Worm (Caenorhabditis elegans) whole organism, L4 larva: ENCODE measurements around the gene K10B3.1.

ENCODE experiments used
- F10B5.3 ChIP-seq: sonication (generic microtip); optimal IDR thresholded peaks from 2 replicates; lab custom pipeline; 2016; ENCODE audit warnings: mild to moderate bottlenecking, missing genetic modification characterization, missing compliant biosample characterization
- F37D6.2 ChIP-seq: sonication (generic microtip); optimal IDR thresholded peaks from 2 replicates; lab custom pipeline; 2016; ENCODE audit warnings: mild to moderate bottlenecking, missing genetic modification characterization, missing compliant biosample characterization
- T26A8.4 ChIP-seq: fragments of 200-800 bp; sonication (Bioruptor generic); IDR thresholded peaks from 2 replicates; pipeline ENCODE4 v1.3.6; 2022; ENCODE audit warnings: missing genetic modification characterization, missing compliant biosample characterization
- Y105C5A.15 ChIP-seq: fragments of 200-800 bp; sonication (Bioruptor generic); IDR thresholded peaks from 2 replicates; pipeline ENCODE4 v1.3.6; 2022; ENCODE audit warnings: missing genetic modification characterization, missing compliant biosample characterization
- Y5F2A.4 ChIP-seq: fragments of 200-800 bp; sonication (Bioruptor generic); optimal IDR thresholded peaks from 2 replicates; lab custom pipeline; 2018; ENCODE audit warnings: mild to moderate bottlenecking, missing genetic modification characterization, missing compliant biosample characterization
- ZK337.2 ChIP-seq: fragments of 200-800 bp; sonication (Bioruptor generic); IDR thresholded peaks from 2 replicates; pipeline ENCODE4 v1.3.6; 2022; ENCODE audit warnings: missing genetic modification reagents, missing genetic modification characterization, missing compliant biosample characterization
- aha-1 ChIP-seq: fragments of 150-350 bp; peaks from one replicate; lab custom pipeline; 2014; ENCODE audit warnings: missing biosample characterization, missing genetic modification characterization
- ama-1 ChIP-seq: fragments of 150-350 bp; optimal IDR thresholded peaks from 2 replicates; lab custom pipeline; 2014; ENCODE audit warnings: inconsistent platforms, mixed read lengths
- arid-1 ChIP-seq: fragments of 200-800 bp; sonication (Bioruptor generic); conservative IDR thresholded peaks from 2 replicates; pipeline ENCODE4 v1.3.6; 2022; ENCODE audit warnings: missing genetic modification reagents, missing genetic modification characterization, missing compliant biosample characterization
- ceh-20 ChIP-seq: fragments of 200-800 bp; sonication (Bioruptor generic); IDR thresholded peaks from 2 replicates; pipeline ENCODE4 v1.3.6; 2022; ENCODE audit warnings: missing genetic modification reagents, missing genetic modification characterization, missing compliant biosample characterization
- ceh-82 ChIP-seq: sonication (generic microtip); optimal IDR thresholded peaks from 2 replicates; lab custom pipeline; 2017; ENCODE audit warnings: missing biosample characterization, missing genetic modification characterization
- ctbp-1 ChIP-seq: fragments of 200-800 bp; sonication (Bioruptor generic); IDR thresholded peaks from 2 replicates; pipeline ENCODE4 v1.3.6; 2022; ENCODE audit warnings: missing genetic modification reagents, missing genetic modification characterization, missing compliant biosample characterization
- daf-16 ChIP-seq, 3 experiments: sonication (generic microtip); optimal IDR thresholded peaks; 2 replicates each; lab custom pipeline; 2016 to 2017; ENCODE audit warnings: missing genetic modification characterization in 3 of 3, missing genetic modification reagents in 3 of 3, mild to moderate bottlenecking in 2 of 3, missing compliant biosample characterization in 2 of 3, missing biosample characterization in 1 of 3, moderate library complexity in 1 of 3
- daf-19 ChIP-seq: fragments of 200-800 bp; sonication (Bioruptor generic); conservative IDR thresholded peaks from 2 replicates; pipeline ENCODE4 v1.3.6; 2022; ENCODE audit warnings: missing genetic modification characterization, missing compliant biosample characterization
- daf-8 ChIP-seq: fragments of 200-800 bp; sonication (Bioruptor generic); IDR thresholded peaks from 2 replicates; pipeline ENCODE4 v1.3.6; 2022; ENCODE audit warnings: missing genetic modification characterization, missing compliant biosample characterization
- dmd-6 ChIP-seq: fragments of 200-800 bp; sonication (Bioruptor generic); IDR thresholded peaks from 2 replicates; pipeline ENCODE4 v1.3.6; 2022; ENCODE audit warnings: missing genetic modification reagents, missing genetic modification characterization, missing compliant biosample characterization
- dmd-9 ChIP-seq: fragments of 200-800 bp; sonication (Bioruptor generic); IDR thresholded peaks from 2 replicates; pipeline ENCODE4 v1.3.6; 2022; ENCODE audit warnings: missing genetic modification reagents, missing genetic modification characterization, missing compliant biosample characterization
- dpl-1 ChIP-seq: fragments of 150-350 bp; optimal IDR thresholded peaks from 2 replicates; lab custom pipeline; 2014; ENCODE audit warnings: missing biosample characterization, missing genetic modification reagents, missing genetic modification characterization
- duxl-1 ChIP-seq: sonication (generic microtip); optimal IDR thresholded peaks from 2 replicates; lab custom pipeline; 2016; ENCODE audit warnings: mild to moderate bottlenecking, missing genetic modification characterization, moderate library complexity, missing compliant biosample characterization; ENCODE audit not compliant: poor library complexity
- fkh-10 ChIP-seq: fragments of 150-350 bp; optimal IDR thresholded peaks from 2 replicates; lab custom pipeline; 2014; ENCODE audit warnings: missing biosample characterization, missing genetic modification reagents, missing genetic modification characterization
- hif-1 ChIP-seq, 2 experiments: sonication (generic microtip); optimal IDR thresholded peaks; 2 replicates each; lab custom pipeline; 2016 to 2017; ENCODE audit warnings: missing compliant biosample characterization in 2 of 2, missing genetic modification characterization in 2 of 2, missing genetic modification reagents in 2 of 2, missing genotype in 2 of 2, mild to moderate bottlenecking in 1 of 2
- hlh-11 ChIP-seq: fragments of 200-800 bp; sonication (Bioruptor generic); optimal IDR thresholded peaks from 2 replicates; lab custom pipeline; 2018; ENCODE audit warnings: mild to moderate bottlenecking, missing genetic modification characterization, missing compliant biosample characterization
- lin-1 ChIP-seq: fragments of 200-800 bp; sonication (Bioruptor generic); IDR thresholded peaks from 2 replicates; pipeline ENCODE4 v1.3.6; 2022; ENCODE audit warnings: missing genetic modification reagents, missing genetic modification characterization, missing compliant biosample characterization
- lin-13 ChIP-seq: fragments of 150-350 bp; optimal IDR thresholded peaks from 2 replicates; lab custom pipeline; 2014; ENCODE audit warnings: missing biosample characterization, missing genetic modification reagents, missing genetic modification characterization
- lin-15B ChIP-seq: fragments of 150-350 bp; sonication (generic microtip); optimal IDR thresholded peaks from 3 replicates; lab custom pipeline; 2014; ENCODE audit warnings: missing biosample characterization, missing genetic modification characterization
- lin-29 ChIP-seq: fragments of 200-800 bp; sonication (Bioruptor generic); IDR thresholded peaks from 2 replicates; pipeline ENCODE4 v1.3.6; 2022; ENCODE audit warnings: missing genetic modification reagents, missing genetic modification characterization, missing compliant biosample characterization
- lsy-2 ChIP-seq, 2 experiments: fragments of 150-350 bp in 1 of 2; sonication (generic microtip) in 1 of 2; optimal IDR thresholded peaks; 2 replicates each; lab custom pipeline; 2014 to 2017; ENCODE audit warnings: missing biosample characterization in 2 of 2, missing genetic modification characterization in 2 of 2
- madf-5 ChIP-seq, 2 experiments: fragments of 200-800 bp; sonication (Bioruptor generic); IDR thresholded peaks; 2 replicates each; pipeline ENCODE4 v1.3.6; 2022; ENCODE audit warnings: missing compliant biosample characterization in 2 of 2, missing genetic modification characterization in 2 of 2
- madf-9 ChIP-seq: fragments of 200-800 bp; sonication (Bioruptor generic); conservative IDR thresholded peaks from 2 replicates; pipeline ENCODE4 v1.3.6; 2022; ENCODE audit warnings: missing genetic modification reagents, missing genetic modification characterization, missing compliant biosample characterization
- mdl-1 ChIP-seq, 2 experiments: fragments of 150-350 bp in 1 of 2; sonication (generic microtip) in 1 of 2; optimal IDR thresholded peaks; 2 replicates each; lab custom pipeline; 2014 to 2017; ENCODE audit warnings: missing biosample characterization in 2 of 2, missing genetic modification characterization in 2 of 2
- mep-1 ChIP-seq: fragments of 150-350 bp; sonication (generic microtip); optimal IDR thresholded peaks from 3 replicates; lab custom pipeline; 2014; ENCODE audit warnings: missing biosample characterization, missing genetic modification characterization
- mes-2 ChIP-seq: sonication (generic microtip); optimal IDR thresholded peaks from 2 replicates; lab custom pipeline; 2016; ENCODE audit warnings: missing genotype, mild to moderate bottlenecking, missing genetic modification characterization, missing compliant biosample characterization; ENCODE audit not compliant: poor library complexity, severe bottlenecking
- mxl-3 ChIP-seq: fragments of 200-800 bp; sonication (Bioruptor generic); optimal IDR thresholded peaks from 2 replicates; lab custom pipeline; 2018; ENCODE audit warnings: mild to moderate bottlenecking, missing genetic modification characterization, missing compliant biosample characterization
- nhr-25 ChIP-seq: sonication (generic microtip); optimal IDR thresholded peaks from 2 replicates; lab custom pipeline; 2017; ENCODE audit warnings: missing genetic modification characterization, mild to moderate bottlenecking, missing compliant biosample characterization, antibody characterized with exemption, moderate library complexity, borderline replicate concordance; ENCODE audit not compliant: insufficient read depth
- nhr-28 ChIP-seq: fragments of 150-350 bp; optimal IDR thresholded peaks from 2 replicates; lab custom pipeline; 2014; ENCODE audit warnings: missing biosample characterization, missing genetic modification characterization
- nhr-42 ChIP-seq: fragments of 200-800 bp; sonication (Bioruptor generic); IDR thresholded peaks from 2 replicates; pipeline ENCODE4 v1.3.6; 2022; ENCODE audit warnings: missing genetic modification characterization, missing compliant biosample characterization
- nhr-48 ChIP-seq: sonication (generic microtip); optimal IDR thresholded peaks from 2 replicates; lab custom pipeline; 2016; ENCODE audit warnings: mild to moderate bottlenecking, missing genetic modification characterization, missing compliant biosample characterization
- nhr-76 ChIP-seq: fragments of 150-350 bp; optimal IDR thresholded peaks from 2 replicates; lab custom pipeline; 2014; ENCODE audit warnings: missing biosample characterization, missing genetic modification characterization
- pqm-1 ChIP-seq: sonication (generic microtip); optimal IDR thresholded peaks from 2 replicates; lab custom pipeline; 2017; ENCODE audit warnings: missing biosample characterization, missing genetic modification characterization
- saeg-2 ChIP-seq: fragments of 200-800 bp; sonication (Bioruptor generic); IDR thresholded peaks from 2 replicates; pipeline ENCODE4 v1.3.6; 2022; ENCODE audit warnings: missing genetic modification reagents, missing genetic modification characterization, missing compliant biosample characterization
- set-16 ChIP-seq: fragments of 200-800 bp; sonication (Bioruptor generic); IDR thresholded peaks from 2 replicates; pipeline ENCODE4 v1.3.6; 2022; ENCODE audit warnings: missing genetic modification reagents, missing genetic modification characterization, missing compliant biosample characterization
- spr-1 ChIP-seq: sonication (generic microtip); optimal IDR thresholded peaks from 2 replicates; lab custom pipeline; 2016; ENCODE audit warnings: mild to moderate bottlenecking, missing genetic modification characterization, missing compliant biosample characterization
- spr-3 ChIP-seq: fragments of 200-800 bp; sonication (Bioruptor generic); optimal IDR thresholded peaks from 2 replicates; lab custom pipeline; 2018; ENCODE audit warnings: mild to moderate bottlenecking, missing genetic modification characterization, missing compliant biosample characterization
- zfp-3 ChIP-seq: fragments of 200-800 bp; sonication (Bioruptor generic); conservative IDR thresholded peaks from 2 replicates; pipeline ENCODE4 v1.3.6; 2022; ENCODE audit warnings: missing genetic modification reagents, missing genetic modification characterization, missing compliant biosample characterization
- ztf-11 ChIP-seq: fragments of 150-350 bp; optimal IDR thresholded peaks from 2 replicates; lab custom pipeline; 2014; ENCODE audit warnings: missing biosample characterization, missing genetic modification characterization
- ztf-7 ChIP-seq: fragments of 150-350 bp; optimal IDR thresholded peaks from 2 replicates; lab custom pipeline; 2014; ENCODE audit warnings: missing biosample characterization, missing genetic modification characterization

The K10B3.1 gene

DNA sequence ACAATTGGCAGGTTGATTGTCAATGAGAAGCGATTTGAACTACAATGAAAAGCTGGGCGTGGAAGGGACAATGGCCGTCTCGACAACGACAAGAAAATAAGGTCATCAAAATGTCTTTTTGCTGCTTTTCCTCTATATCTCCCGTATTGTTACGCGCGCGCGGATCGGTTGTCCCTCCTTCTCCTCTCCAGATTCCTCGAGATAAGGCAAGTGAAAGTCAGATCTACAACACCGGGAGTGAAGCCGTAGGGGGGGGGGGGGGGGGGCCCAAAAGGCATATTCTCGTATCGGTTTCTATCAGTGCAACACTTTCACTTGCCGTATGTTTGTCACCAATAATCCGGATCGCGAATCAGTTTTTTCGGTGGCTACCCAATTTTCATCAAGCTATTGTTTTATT lies 41.0 kb upstream of the K10B3.1 start, which contains the start of gene wrt-2:
wrt-2 (minus strand) TSS at position 46 of the 400 bp plus-strand sequence.
- TF ChIP-seq hlh-11 (tag; lab: Kevin White, UChicago) = peak; percentile 9
- TF ChIP-seq mxl-3 (GFP tag; lab: Kevin White, UChicago) = peak; percentile 24
- TF ChIP-seq aha-1 = peak; percentile 38
- no peak for TF ChIP-seq madf-9 (GFP tag; lab: Robert Waterston, UW)
- TF ChIP-seq set-16 (GFP tag; lab: Robert Waterston, UW) = peak; percentile 49; the same call in 1 of the 2 replicates

DNA sequence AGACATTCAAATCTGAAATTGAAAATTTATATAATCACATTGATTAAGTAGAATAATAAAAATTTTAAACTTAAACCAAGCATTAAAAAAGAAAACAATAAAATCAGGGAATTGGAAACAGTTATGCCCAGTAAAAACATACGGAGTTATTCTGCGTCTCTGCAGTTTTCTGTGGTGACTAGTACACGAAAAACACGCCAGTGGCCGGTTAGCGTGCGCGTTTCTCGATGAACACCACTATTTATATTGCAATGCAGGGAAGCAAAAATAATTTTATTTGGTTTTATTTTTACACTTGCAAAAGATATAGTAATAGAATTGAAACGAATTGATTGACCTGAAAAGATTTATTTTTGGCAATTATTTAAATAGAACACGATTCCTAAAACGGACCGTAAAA lies 35.5 kb upstream of the K10B3.1 start, which contains the start of gene sec-3:
sec-3 (minus strand) TSS at position 21 of the 400 bp plus-strand sequence.
- TF ChIP-seq F10B5.3 (tag; lab: Kevin White, UChicago) = peak; percentile 73
- peak; percentile 11 to 66 for TF ChIP-seq mdl-1 (tag; optimal IDR thresholded peaks at IDR 0.05; lab: Kevin White, UChicago)
- TF ChIP-seq aha-1 = peak; percentile 98
- no peak for TF ChIP-seq ZK337.2 (GFP tag; lab: Robert Waterston, UW)
- peak; percentile 42 for TF ChIP-seq spr-3
- TF ChIP-seq hlh-11 (tag; lab: Kevin White, UChicago) = peak; percentile 93
- TF ChIP-seq daf-19 (GFP tag; lab: Robert Waterston, UW) = peak; percentile 75; the same call in 1 of the 2 replicates
- peak; percentile 85 for TF ChIP-seq duxl-1 (tag; lab: Kevin White, UChicago)
- peak; percentile 80 for TF ChIP-seq arid-1 (GFP tag; lab: Robert Waterston, UW)
- peak in 1 of 2 experiments; percentile 92 for TF ChIP-seq lsy-2 (tag; optimal IDR thresholded peaks at IDR 0.05; lab: Kevin White, UChicago)
- peak; percentile 35; the same call in 1 of the 2 replicates for TF ChIP-seq lin-1 (GFP tag; lab: Robert Waterston, UW)
- peak; percentile 62 for TF ChIP-seq mxl-3 (GFP tag; lab: Kevin White, UChicago)
- peak; percentile 79 for TF ChIP-seq nhr-48
- no peak for TF ChIP-seq madf-5 (GFP tag; IDR thresholded peaks at IDR 0.05; lab: Robert Waterston, UW)
- peak; percentile 15 for TF ChIP-seq ama-1 (lab: Kevin White, UChicago)
- peak; percentile 68 for TF ChIP-seq zfp-3 (GFP tag; lab: Robert Waterston, UW)
- TF ChIP-seq ztf-11 (tag; lab: Kevin White, UChicago) = no peak
- peak; percentile 94 for TF ChIP-seq mep-1
- TF ChIP-seq fkh-10 (GFP tag; lab: Kevin White, UChicago) = peak; percentile 60
- peak; percentile 75 for TF ChIP-seq nhr-28 (tag; lab: Kevin White, UChicago)
- TF ChIP-seq hif-1 (tag; optimal IDR thresholded peaks at IDR 0.05; lab: Kevin White, UChicago) = peak in 1 of 2 experiments; percentile 84
- peak; percentile 74 for TF ChIP-seq dpl-1 (GFP tag; lab: Kevin White, UChicago)
- no peak for TF ChIP-seq Y105C5A.15 (GFP tag; lab: Robert Waterston, UW)
- peak; percentile 85 for TF ChIP-seq T26A8.4 (GFP tag; lab: Robert Waterston, UW)
- no peak for TF ChIP-seq ceh-82 (tag; lab: Kevin White, UChicago)
- TF ChIP-seq Y5F2A.4 (GFP tag; lab: Kevin White, UChicago) = no peak
- TF ChIP-seq lin-15B (tag; lab: Kevin White, UChicago) = peak; percentile 12
- TF ChIP-seq pqm-1 = peak; percentile 49
- 0 out of 2 replicates have a peak, but pooled peaks have one; percentile 45 for TF ChIP-seq saeg-2 (GFP tag; lab: Robert Waterston, UW)
- peak; percentile 84 for TF ChIP-seq lin-13 (GFP tag; lab: Kevin White, UChicago)
- TF ChIP-seq nhr-25 (tag; lab: Kevin White, UChicago) = peak; percentile 81
- peak; percentile 53; the same call in 1 of the 2 replicates for TF ChIP-seq lin-29
- peak; percentile 75 for TF ChIP-seq ztf-7
- 0 out of 2 replicates have a peak, but pooled peaks have one; percentile 54 for TF ChIP-seq ceh-20
- no peak for TF ChIP-seq daf-8 (GFP tag; lab: Robert Waterston, UW)
- peak; percentile 80 for TF ChIP-seq spr-1 (tag; lab: Kevin White, UChicago)
- peak; percentile 51; the same call in 1 of the 2 replicates for TF ChIP-seq dmd-9
- TF ChIP-seq nhr-76 (tag; lab: Kevin White, UChicago) = no peak
- peak; percentile 63; the same call in 1 of the 2 replicates for TF ChIP-seq nhr-42 (GFP tag; lab: Robert Waterston, UW)
- peak; percentile 68 for TF ChIP-seq F37D6.2 (tag; lab: Kevin White, UChicago)
- peak; percentile 80 for TF ChIP-seq dmd-6 (GFP tag; lab: Robert Waterston, UW)
- TF ChIP-seq daf-16 (GFP tag; optimal IDR thresholded peaks at IDR 0.05; lab: Kevin White, UChicago) = peak; percentile 47 to 58
- TF ChIP-seq daf-16 (tag; optimal IDR thresholded peaks at IDR 0.05; lab: Kevin White, UChicago) = peak; percentile 83
- TF ChIP-seq ctbp-1 (GFP tag; lab: Robert Waterston, UW) = 0 out of 2 replicates have a peak, but pooled peaks have one; percentile 17
- peak; percentile 93 for TF ChIP-seq mes-2 (tag; lab: Kevin White, UChicago)
